Fruit fly (Drosophila melanogaster): Measurements from ENCODE around the gene CG31688.
A peak's percentile ranks its signal among the peaks of the same experiment; 100 is the strongest.

Gene CG31688

dm6 chr2L:20416754-20417563 is 9.0 kb upstream of the CG31688 start, which contains the start of the genes CG10949 and Arpc2 (continued):
- TF ChIP-seq CG15011 (GFP tag; optimal IDR thresholded peaks at IDR 0.05) (no peak), pho (GFP tag; optimal IDR thresholded peaks at IDR 0.05) (no peak), eyg (GFP tag; optimal IDR thresholded peaks at IDR 0.05) (no peak), CG11398 (GFP tag; optimal IDR thresholded peaks at IDR 0.05) (no peak), az2 (GFP tag; optimal IDR thresholded peaks at IDR 0.05) (peak; percentile 52), hth (optimal IDR thresholded peaks at IDR 0.05) (no peak), slou (GFP tag; optimal IDR thresholded peaks at IDR 0.05) (peak; percentile 17), CG30431 (GFP tag; optimal IDR thresholded peaks at IDR 0.05) (no peak), CG9932 (GFP tag; IDR thresholded peaks at IDR 0.05) (peak; percentile 63), Dref (GFP tag; IDR thresholded peaks at IDR 0.05) (peak; percentile 72), CG2202 (tag; optimal IDR thresholded peaks at IDR 0.05) (no peak), CG18011 (GFP tag; optimal IDR thresholded peaks at IDR 0.05) (no peak), crc (GFP tag; optimal IDR thresholded peaks at IDR 0.05) (no peak), vfl (GFP tag; optimal IDR thresholded peaks at IDR 0.05) (peak; percentile 28), CG32532 (GFP tag; IDR thresholded peaks at IDR 0.05) (peak; percentile 68), CG4282 (GFP tag; optimal IDR thresholded peaks at IDR 0.05) (no peak), CHES-1-like (GFP tag; optimal IDR thresholded peaks at IDR 0.05) (no peak), TFAM (GFP tag; optimal IDR thresholded peaks at IDR 0.05) (no peak), Blimp-1 (GFP tag; optimal IDR thresholded peaks at IDR 0.05) (peak; percentile 32), Hmr (GFP tag; optimal IDR thresholded peaks at IDR 0.05) (peak; percentile 60), CG6654 (GFP tag; optimal IDR thresholded peaks at IDR 0.05) (no peak), Nf-YB (GFP tag; optimal IDR thresholded peaks at IDR 0.05) (no peak), PHDP (tag; optimal IDR thresholded peaks at IDR 0.05) (peak; percentile 57), ro (GFP tag; IDR thresholded peaks at IDR 0.05) (no peak), Atf6 (GFP tag; IDR thresholded peaks at IDR 0.05) (no peak), Oli (tag; optimal IDR thresholded peaks at IDR 0.05) (peak; percentile 39), ab (GFP tag; optimal IDR thresholded peaks at IDR 0.05) (no peak), Hand (GFP tag; optimal IDR thresholded peaks at IDR 0.05) (no peak), bsh (GFP tag; optimal IDR thresholded peaks at IDR 0.05) (peak in 1 of 2 experiments; percentile 54), nerfin-1 (tag; optimal IDR thresholded peaks at IDR 0.05) (peak; percentile 92), CG33213 (GFP tag; optimal IDR thresholded peaks at IDR 0.05) (no peak), CG4707 (GFP tag; optimal IDR thresholded peaks at IDR 0.05) (no peak), cg (GFP tag; optimal IDR thresholded peaks at IDR 0.05) (peak; percentile 96), lbe (GFP tag; optimal IDR thresholded peaks at IDR 0.05) (no peak), aop (GFP tag; IDR thresholded peaks at IDR 0.05) (no peak), CG13894 (tag; optimal IDR thresholded peaks at IDR 0.05) (peak; percentile 27), CG18476 (GFP tag; optimal IDR thresholded peaks at IDR 0.05) (no peak), chn (GFP tag; optimal IDR thresholded peaks at IDR 0.05) (no peak), CG2712 (tag; optimal IDR thresholded peaks at IDR 0.05) (peak; percentile 75), Camta (GFP tag; optimal IDR thresholded peaks at IDR 0.05) (no peak), cato (GFP tag; optimal IDR thresholded peaks at IDR 0.05; ENCODE audit: borderline replicate concordance) (no peak), bab2 (GFP tag; optimal IDR thresholded peaks at IDR 0.05) (no peak), Myb (GFP tag; optimal IDR thresholded peaks at IDR 0.05) (no peak), CG15269 (tag; optimal IDR thresholded peaks at IDR 0.05) (peak; percentile 75), CG17912 (GFP tag; optimal IDR thresholded peaks at IDR 0.05) (no peak), dimm (GFP tag; IDR thresholded peaks at IDR 0.05) (no peak), Hr3 (GFP tag; optimal IDR thresholded peaks at IDR 0.05) (peak; percentile 70), pum (GFP tag; optimal IDR thresholded peaks at IDR 0.05) (no peak), CG6791 (GFP tag; IDR thresholded peaks at IDR 0.05; ENCODE audit: partially characterized antibody) (peak; percentile 60; the same call in 2 of the 3 replicates), sisA (GFP tag; IDR thresholded peaks at IDR 0.05) (peak; percentile 11; the same call in 1 of the 2 replicates)
